Worm (Caenorhabditis elegans) whole organism, L4 larva: Measurements from ENCODE around the gene metl-6.

Source experiments
- F37D6.2 ChIP-seq: sonication (generic microtip); optimal IDR thresholded peaks from 2 replicates; lab custom pipeline; 2016; ENCODE audit warnings: mild to moderate bottlenecking, missing genetic modification characterization, missing compliant biosample characterization
- F49E8.2 ChIP-seq: sonication (generic microtip); optimal IDR thresholded peaks from 2 replicates; lab custom pipeline; 2016; ENCODE audit warnings: missing compliant biosample characterization, mild to moderate bottlenecking, missing genetic modification characterization, borderline replicate concordance
- R02D3.7 ChIP-seq: fragments of 150-350 bp; sonication (generic microtip); optimal IDR thresholded peaks from 3 replicates; lab custom pipeline; 2014; ENCODE audit warnings: missing biosample characterization, missing genetic modification characterization
- Y48G9A.11 ChIP-seq: fragments of 200-800 bp; sonication (Bioruptor generic); IDR thresholded peaks from 2 replicates; pipeline ENCODE4 v1.3.6; 2022; ENCODE audit warnings: missing genetic modification reagents, missing genetic modification characterization, missing compliant biosample characterization
- ZK337.2 ChIP-seq: fragments of 200-800 bp; sonication (Bioruptor generic); IDR thresholded peaks from 2 replicates; pipeline ENCODE4 v1.3.6; 2022; ENCODE audit warnings: missing genetic modification reagents, missing genetic modification characterization, missing compliant biosample characterization
- aha-1 ChIP-seq: fragments of 150-350 bp; peaks from one replicate; lab custom pipeline; 2014; ENCODE audit warnings: missing biosample characterization, missing genetic modification characterization
- ama-1 ChIP-seq: fragments of 150-350 bp; optimal IDR thresholded peaks from 2 replicates; lab custom pipeline; 2014; ENCODE audit warnings: inconsistent platforms, mixed read lengths
- arid-1 ChIP-seq: fragments of 200-800 bp; sonication (Bioruptor generic); conservative IDR thresholded peaks from 2 replicates; pipeline ENCODE4 v1.3.6; 2022; ENCODE audit warnings: missing genetic modification reagents, missing genetic modification characterization, missing compliant biosample characterization
- ceh-62 ChIP-seq: sonication (generic microtip); optimal IDR thresholded peaks from 2 replicates; lab custom pipeline; 2017; ENCODE audit warnings: missing biosample characterization, missing genetic modification characterization
- ces-1 ChIP-seq: fragments of 150-350 bp; sonication (generic microtip); optimal IDR thresholded peaks from 4 replicates; lab custom pipeline; 2014; ENCODE audit warnings: missing biosample characterization, missing genetic modification reagents, missing genetic modification characterization
- ctbp-1 ChIP-seq: fragments of 200-800 bp; sonication (Bioruptor generic); IDR thresholded peaks from 2 replicates; pipeline ENCODE4 v1.3.6; 2022; ENCODE audit warnings: missing genetic modification reagents, missing genetic modification characterization, missing compliant biosample characterization
- daf-12 ChIP-seq: fragments of 150-350 bp; optimal IDR thresholded peaks from 2 replicates; lab custom pipeline; 2014; ENCODE audit warnings: missing biosample characterization, missing genetic modification reagents, missing genetic modification characterization
- daf-16 ChIP-seq, 3 experiments: sonication (generic microtip); optimal IDR thresholded peaks; 2 replicates each; lab custom pipeline; 2016 to 2017; ENCODE audit warnings: missing genetic modification characterization in 3 of 3, missing genetic modification reagents in 3 of 3, mild to moderate bottlenecking in 2 of 3, missing compliant biosample characterization in 2 of 3, missing biosample characterization in 1 of 3, moderate library complexity in 1 of 3
- dmd-6 ChIP-seq: fragments of 200-800 bp; sonication (Bioruptor generic); IDR thresholded peaks from 2 replicates; pipeline ENCODE4 v1.3.6; 2022; ENCODE audit warnings: missing genetic modification reagents, missing genetic modification characterization, missing compliant biosample characterization
- egl-27 ChIP-seq: sonication (generic microtip); optimal IDR thresholded peaks from 3 replicates; lab custom pipeline; 2017; ENCODE audit warnings: missing biosample characterization, missing genetic modification reagents, missing genetic modification characterization
- egl-43 ChIP-seq: fragments of 200-800 bp; sonication (Bioruptor generic); IDR thresholded peaks from 2 replicates; pipeline ENCODE4 v1.3.6; 2022; ENCODE audit warnings: missing genetic modification reagents, missing genetic modification characterization, missing compliant biosample characterization
- hlh-11 ChIP-seq: fragments of 200-800 bp; sonication (Bioruptor generic); optimal IDR thresholded peaks from 2 replicates; lab custom pipeline; 2018; ENCODE audit warnings: mild to moderate bottlenecking, missing genetic modification characterization, missing compliant biosample characterization
- jun-1 ChIP-seq: fragments of 150-350 bp; optimal IDR thresholded peaks from 2 replicates; lab custom pipeline; 2014; ENCODE audit warnings: missing biosample characterization, missing genetic modification reagents, missing genetic modification characterization
- lin-1 ChIP-seq: fragments of 200-800 bp; sonication (Bioruptor generic); IDR thresholded peaks from 2 replicates; pipeline ENCODE4 v1.3.6; 2022; ENCODE audit warnings: missing genetic modification reagents, missing genetic modification characterization, missing compliant biosample characterization
- lin-15B ChIP-seq: fragments of 150-350 bp; sonication (generic microtip); optimal IDR thresholded peaks from 3 replicates; lab custom pipeline; 2014; ENCODE audit warnings: missing biosample characterization, missing genetic modification characterization
- lin-29 ChIP-seq: fragments of 200-800 bp; sonication (Bioruptor generic); IDR thresholded peaks from 2 replicates; pipeline ENCODE4 v1.3.6; 2022; ENCODE audit warnings: missing genetic modification reagents, missing genetic modification characterization, missing compliant biosample characterization
- lsy-2 ChIP-seq, 2 experiments: fragments of 150-350 bp in 1 of 2; sonication (generic microtip) in 1 of 2; optimal IDR thresholded peaks; 2 replicates each; lab custom pipeline; 2014 to 2017; ENCODE audit warnings: missing biosample characterization in 2 of 2, missing genetic modification characterization in 2 of 2
- madf-5 ChIP-seq, 2 experiments: fragments of 200-800 bp; sonication (Bioruptor generic); IDR thresholded peaks; 2 replicates each; pipeline ENCODE4 v1.3.6; 2022; ENCODE audit warnings: missing compliant biosample characterization in 2 of 2, missing genetic modification characterization in 2 of 2
- mdt-29 ChIP-seq: fragments of 200-800 bp; sonication (Bioruptor generic); IDR thresholded peaks from 2 replicates; pipeline ENCODE4 v1.3.6; 2022; ENCODE audit warnings: missing genetic modification reagents, missing genetic modification characterization, missing compliant biosample characterization
- nhr-28 ChIP-seq: fragments of 150-350 bp; optimal IDR thresholded peaks from 2 replicates; lab custom pipeline; 2014; ENCODE audit warnings: missing biosample characterization, missing genetic modification characterization
- nhr-48 ChIP-seq: sonication (generic microtip); optimal IDR thresholded peaks from 2 replicates; lab custom pipeline; 2016; ENCODE audit warnings: mild to moderate bottlenecking, missing genetic modification characterization, missing compliant biosample characterization
- pqm-1 ChIP-seq: sonication (generic microtip); optimal IDR thresholded peaks from 2 replicates; lab custom pipeline; 2017; ENCODE audit warnings: missing biosample characterization, missing genetic modification characterization
- saeg-2 ChIP-seq: fragments of 200-800 bp; sonication (Bioruptor generic); IDR thresholded peaks from 2 replicates; pipeline ENCODE4 v1.3.6; 2022; ENCODE audit warnings: missing genetic modification reagents, missing genetic modification characterization, missing compliant biosample characterization
- sdz-12 ChIP-seq: fragments of 200-800 bp; sonication (Bioruptor generic); optimal IDR thresholded peaks from 2 replicates; lab custom pipeline; 2018; ENCODE audit warnings: mild to moderate bottlenecking, missing genetic modification characterization, missing compliant biosample characterization
- spr-1 ChIP-seq: sonication (generic microtip); optimal IDR thresholded peaks from 2 replicates; lab custom pipeline; 2016; ENCODE audit warnings: mild to moderate bottlenecking, missing genetic modification characterization, missing compliant biosample characterization
- tra-1 ChIP-seq: fragments of 200-800 bp; sonication (Bioruptor generic); IDR thresholded peaks from 2 replicates; pipeline ENCODE4 v1.3.6; 2022; ENCODE audit warnings: missing genetic modification reagents, missing genetic modification characterization, missing compliant biosample characterization
- unc-62 ChIP-seq, 3 experiments: fragments of 150-350 bp in 1 of 3; sonication (generic microtip); optimal IDR thresholded peaks in 2 of 3; peaks in 1 of 3; 1 replicate in 1 of 3; 2 replicates in 2 of 3; lab custom pipeline; 2014 to 2017; ENCODE audit warnings: missing biosample characterization in 3 of 3, missing genetic modification characterization in 3 of 3, missing genetic modification reagents in 3 of 3, missing genotype in 1 of 3
- vab-7 ChIP-seq: fragments of 200-800 bp; sonication (Bioruptor generic); IDR thresholded peaks from 2 replicates; pipeline ENCODE4 v1.3.6; 2022; ENCODE audit warnings: missing genetic modification reagents, missing genetic modification characterization, missing compliant biosample characterization
- zfp-3 ChIP-seq: fragments of 200-800 bp; sonication (Bioruptor generic); conservative IDR thresholded peaks from 2 replicates; pipeline ENCODE4 v1.3.6; 2022; ENCODE audit warnings: missing genetic modification reagents, missing genetic modification characterization, missing compliant biosample characterization
- ztf-7 ChIP-seq: fragments of 150-350 bp; optimal IDR thresholded peaks from 2 replicates; lab custom pipeline; 2014; ENCODE audit warnings: missing biosample characterization, missing genetic modification characterization

Gene metl-6

ce11 chrIII:3873424-3873823 lies 48.1 kb downstream of the metl-6 start (continued):
- TF ChIP-seq ztf-7 (tag; lab: Kevin White, UChicago): no peak

- TF ChIP-seq arid-1 (GFP tag; lab: Robert Waterston, UW) (no peak), aha-1 (tag; lab: Kevin White, UChicago) (peak; percentile 49), R02D3.7 (tag; lab: Kevin White, UChicago) (no peak), vab-7 (no peak), sdz-12 (GFP tag; lab: Kevin White, UChicago) (peak; percentile 42), lin-15B (tag; lab: Kevin White, UChicago) (no peak), dmd-6 (GFP tag; lab: Robert Waterston, UW) (no peak), ces-1 (GFP tag; lab: Kevin White, UChicago) (no peak), ctbp-1 (GFP tag; lab: Robert Waterston, UW) (no peak), nhr-28 (tag; lab: Kevin White, UChicago) (no peak), F37D6.2 (tag; lab: Kevin White, UChicago) (no peak), ZK337.2 (GFP tag; lab: Robert Waterston, UW) (peak; percentile 37; the same call in 1 of the 2 replicates), Y48G9A.11 (no peak), daf-12 (no peak), saeg-2 (GFP tag; lab: Robert Waterston, UW) (no peak), lsy-2 (tag; optimal IDR thresholded peaks at IDR 0.05; lab: Kevin White, UChicago) (no peak)
- TF ChIP-seq, all 104 proteins: peak for 3
Observed at ce11 chrIII:3872978-3873377, 48.5 kb downstream of the metl-6 start.

- TF ChIP-seq mdt-29: no peak
- no peak for TF ChIP-seq spr-1
- TF ChIP-seq ama-1 (lab: Kevin White, UChicago): no peak
- TF ChIP-seq F49E8.2: no peak
- no peak for TF ChIP-seq madf-5 (GFP tag; IDR thresholded peaks at IDR 0.05; lab: Robert Waterston, UW)
- TF ChIP-seq pqm-1 (tag; lab: Kevin White, UChicago): peak; percentile 9
- no peak for TF ChIP-seq tra-1 (GFP tag; lab: Robert Waterston, UW)
- TF ChIP-seq daf-16 (GFP tag; optimal IDR thresholded peaks at IDR 0.05; lab: Kevin White, UChicago): no peak
- TF ChIP-seq daf-16 (tag; optimal IDR thresholded peaks at IDR 0.05; lab: Kevin White, UChicago): peak; percentile 34
- no peak for TF ChIP-seq hlh-11
- TF ChIP-seq unc-62 (GFP tag; optimal IDR thresholded peaks at IDR 0.05 in 1 of 2; lab: Kevin White, UChicago): peak in 1 of 2 experiments; percentile 1
- TF ChIP-seq unc-62 (tag; optimal IDR thresholded peaks at IDR 0.05; lab: Kevin White, UChicago): no peak
- peak; percentile 22; the same call in 1 of the 2 replicates for TF ChIP-seq lin-1 (GFP tag; lab: Robert Waterston, UW)
- TF ChIP-seq egl-27: no peak
- no peak for TF ChIP-seq ceh-62
- TF ChIP-seq jun-1 (tag; lab: Kevin White, UChicago): no peak
- no peak for TF ChIP-seq ces-1 (GFP tag; lab: Kevin White, UChicago)
- TF ChIP-seq nhr-48: no peak
- no peak for TF ChIP-seq zfp-3
- no peak for TF ChIP-seq egl-43 (GFP tag; lab: Robert Waterston, UW)
- TF ChIP-seq lin-29 (GFP tag; lab: Robert Waterston, UW): no peak
Observed at ce11 chrIII:3871763-3872486, 49.6 kb downstream of the metl-6 start.
